Fruit fly (Drosophila melanogaster) whole organism, prepupa: ENCODE results near the gene rdgA.
A peak's percentile ranks its signal among the peaks of the same experiment; 100 is the strongest.

Source experiments
- Blimp-1 ChIP-seq: fragments of 200-800 bp; sonication (Bioruptor generic); optimal IDR thresholded peaks from 3 replicates; lab custom pipeline; 2017; ENCODE audit warnings: missing biosample characterization, missing genetic modification characterization, mild to moderate bottlenecking, moderate library complexity, missing genetic modification reagents
- CG10631 ChIP-seq: fragments of 200-800 bp; sonication (Bioruptor generic); optimal IDR thresholded peaks from 2 replicates; lab custom pipeline; 2016; ENCODE audit warnings: missing biosample characterization, missing genetic modification characterization
- CG10669 ChIP-seq: fragments of 200-800 bp; sonication (Bioruptor generic); optimal IDR thresholded peaks from 3 replicates; lab custom pipeline; 2018; ENCODE audit warnings: missing biosample characterization, mild to moderate bottlenecking, missing genetic modification characterization, moderate library complexity
- CG11294 ChIP-seq: fragments of 200-800 bp; sonication (Bioruptor generic); IDR thresholded peaks from 2 replicates; pipeline ENCODE4 v1.3.6; 2022; ENCODE audit warnings: missing biosample characterization, missing genetic modification characterization
- CG11762 ChIP-seq: fragments of 200-800 bp; sonication (Bioruptor generic); optimal IDR thresholded peaks from 3 replicates; lab custom pipeline; 2016; ENCODE audit warnings: missing biosample characterization, missing genetic modification characterization; ENCODE audit not compliant: insufficient read depth
- CG11902 ChIP-seq: fragments of 200-800 bp; sonication (Bioruptor generic); optimal IDR thresholded peaks from 3 replicates; lab custom pipeline; 2016; ENCODE audit warnings: missing biosample characterization, missing genetic modification characterization
- CG15336 ChIP-seq: fragments of 200-800 bp; sonication (Bioruptor generic); IDR thresholded peaks from 2 replicates; pipeline ENCODE4 v1.3.6; 2022; ENCODE audit warnings: missing biosample characterization, missing genetic modification characterization
- CG1621 ChIP-seq: fragments of 200-800 bp; sonication (Bioruptor generic); optimal IDR thresholded peaks from 3 replicates; lab custom pipeline; 2018; ENCODE audit warnings: missing biosample characterization, mild to moderate bottlenecking, missing genetic modification characterization
- CG16779 ChIP-seq: fragments of 200-800 bp; sonication (Bioruptor generic); optimal IDR thresholded peaks from 3 replicates; lab custom pipeline; 2017; ENCODE audit warnings: missing biosample characterization, mild to moderate bottlenecking, missing genetic modification characterization
- CG31627 ChIP-seq: fragments of 200-800 bp; sonication (Bioruptor generic); optimal IDR thresholded peaks from 3 replicates; lab custom pipeline; 2016; ENCODE audit warnings: missing biosample characterization, missing genetic modification characterization
- CG32006 ChIP-seq: fragments of 200-800 bp; sonication (Bioruptor generic); optimal IDR thresholded peaks from 3 replicates; lab custom pipeline; 2017; ENCODE audit warnings: missing biosample characterization, mild to moderate bottlenecking, missing genetic modification characterization
- CG34406 ChIP-seq: fragments of 200-800 bp; sonication (Bioruptor generic); optimal IDR thresholded peaks from 3 replicates; lab custom pipeline; 2016; ENCODE audit warnings: missing biosample characterization, missing genetic modification characterization
- CG3919 ChIP-seq: fragments of 200-800 bp; sonication (Bioruptor generic); optimal IDR thresholded peaks from 3 replicates; lab custom pipeline; 2016; ENCODE audit warnings: missing biosample characterization, missing genetic modification characterization
- CG6163 ChIP-seq: fragments of 200-800 bp; sonication (Bioruptor generic); IDR thresholded peaks from 3 replicates; pipeline ENCODE4 v1.3.6; 2022; ENCODE audit warnings: missing biosample characterization, missing genetic modification characterization
- CG6276 ChIP-seq: fragments of 200-800 bp; sonication (Bioruptor generic); optimal IDR thresholded peaks from 2 replicates; lab custom pipeline; 2017; ENCODE audit warnings: missing biosample characterization, mild to moderate bottlenecking, missing genetic modification characterization
- CG6792 ChIP-seq: fragments of 200-800 bp; sonication (Bioruptor generic); optimal IDR thresholded peaks from 3 replicates; lab custom pipeline; 2016; ENCODE audit warnings: missing biosample characterization, missing genetic modification characterization
- CG6808 ChIP-seq: fragments of 200-800 bp; sonication (Bioruptor generic); optimal IDR thresholded peaks from 3 replicates; lab custom pipeline; 2017; ENCODE audit warnings: missing biosample characterization, missing genetic modification characterization, mild to moderate bottlenecking, moderate library complexity, missing genetic modification reagents
- CG6854 ChIP-seq: fragments of 200-800 bp; sonication (Bioruptor generic); optimal IDR thresholded peaks from 2 replicates; lab custom pipeline; 2017; ENCODE audit warnings: missing biosample characterization, mild to moderate bottlenecking, missing genetic modification characterization
- CG7368 ChIP-seq: fragments of 200-800 bp; sonication (Bioruptor generic); optimal IDR thresholded peaks from 3 replicates; lab custom pipeline; 2016; ENCODE audit warnings: missing biosample characterization, missing genetic modification characterization
- CG8632 ChIP-seq: fragments of 200-800 bp; sonication (Bioruptor generic); optimal IDR thresholded peaks from 3 replicates; lab custom pipeline; 2016; ENCODE audit warnings: missing biosample characterization, missing genetic modification characterization
- CG9139 ChIP-seq: fragments of 200-800 bp; sonication (Bioruptor generic); optimal IDR thresholded peaks from 3 replicates; lab custom pipeline; 2017; ENCODE audit warnings: missing biosample characterization, mild to moderate bottlenecking, missing genetic modification characterization
- Eip75B ChIP-seq: fragments of 200-800 bp; sonication (Bioruptor generic); optimal IDR thresholded peaks from 3 replicates; lab custom pipeline; 2016; ENCODE audit warnings: missing biosample characterization, missing genetic modification characterization
- Eip78C ChIP-seq: fragments of 200-800 bp; sonication (Bioruptor generic); peaks from one replicate; lab custom pipeline; 2016; ENCODE audit warnings: missing biosample characterization, missing genetic modification characterization
- Eip93F ChIP-seq: fragments of 200-800 bp; sonication (Bioruptor generic); optimal IDR thresholded peaks from 2 replicates; lab custom pipeline; 2016; ENCODE audit warnings: missing biosample characterization, mild to moderate bottlenecking, missing genetic modification characterization
- Ets21C ChIP-seq: fragments of 200-800 bp; sonication (Bioruptor generic); optimal IDR thresholded peaks from 3 replicates; lab custom pipeline; 2016; ENCODE audit warnings: missing biosample characterization, missing genetic modification characterization
- Ets96B ChIP-seq: fragments of 200-800 bp; optimal IDR thresholded peaks from 2 replicates; lab custom pipeline; 2019; ENCODE audit warnings: missing biosample characterization, mild to moderate bottlenecking, missing genetic modification characterization, moderate library complexity
- Gug ChIP-seq: fragments of 200-800 bp; sonication (Bioruptor generic); IDR thresholded peaks from 2 replicates; pipeline ENCODE4 v1.3.6; 2022; ENCODE audit warnings: missing biosample characterization, missing genetic modification characterization
- Hr38 ChIP-seq: sonication (Bioruptor generic); optimal IDR thresholded peaks from 2 replicates; lab custom pipeline; 2016; ENCODE audit warnings: missing biosample characterization, missing genetic modification characterization
- Hr39 ChIP-seq: fragments of 200-800 bp; sonication (Bioruptor generic); optimal IDR thresholded peaks from 2 replicates; lab custom pipeline; 2016; ENCODE audit warnings: missing biosample characterization, missing genetic modification characterization
- Lpt ChIP-seq: fragments of 200-800 bp; sonication (Bioruptor generic); optimal IDR thresholded peaks from 3 replicates; lab custom pipeline; 2016; ENCODE audit warnings: missing biosample characterization, missing genetic modification characterization
- Met ChIP-seq: fragments of 200-800 bp; sonication (Bioruptor generic); optimal IDR thresholded peaks from 3 replicates; lab custom pipeline; 2016; ENCODE audit warnings: missing biosample characterization, missing genetic modification characterization
- OdsH ChIP-seq: fragments of 200-800 bp; sonication (Bioruptor generic); optimal IDR thresholded peaks from 3 replicates; lab custom pipeline; 2016; ENCODE audit warnings: missing biosample characterization, missing genetic modification characterization
- Sox102F ChIP-seq: fragments of 200-800 bp; sonication (Bioruptor generic); optimal IDR thresholded peaks from 2 replicates; lab custom pipeline; 2016; ENCODE audit warnings: missing biosample characterization, mild to moderate bottlenecking, missing genetic modification characterization
- Sox14 ChIP-seq: fragments of 200-800 bp; sonication (Bioruptor generic); optimal IDR thresholded peaks from 3 replicates; lab custom pipeline; 2016; ENCODE audit warnings: missing biosample characterization, missing genetic modification characterization
- Sox15 ChIP-seq: fragments of 200-800 bp; sonication (Bioruptor generic); optimal IDR thresholded peaks from 3 replicates; lab custom pipeline; 2016; ENCODE audit warnings: missing biosample characterization, missing genetic modification characterization
- acj6 ChIP-seq: fragments of 200-800 bp; sonication (Bioruptor generic); optimal IDR thresholded peaks from 3 replicates; lab custom pipeline; 2016; ENCODE audit warnings: missing biosample characterization, missing genetic modification characterization
- cyc ChIP-seq: fragments of 200-800 bp; sonication (Bioruptor generic); optimal IDR thresholded peaks from 3 replicates; lab custom pipeline; 2016; ENCODE audit warnings: missing biosample characterization, missing genetic modification characterization
- dac ChIP-seq: fragments of 200-800 bp; sonication (Bioruptor generic); optimal IDR thresholded peaks from 2 replicates; lab custom pipeline; 2017; ENCODE audit warnings: missing biosample characterization, mild to moderate bottlenecking, missing genetic modification characterization
- dsx ChIP-seq: fragments of 200-800 bp; optimal IDR thresholded peaks from 3 replicates; lab custom pipeline; 2019; ENCODE audit warnings: missing biosample characterization, mild to moderate bottlenecking, missing genetic modification characterization, moderate library complexity; ENCODE audit not compliant: poor library complexity, severe bottlenecking
- eg ChIP-seq: fragments of 200-800 bp; sonication (Bioruptor generic); IDR thresholded peaks from 3 replicates; pipeline ENCODE4 v1.3.6; 2022; ENCODE audit warnings: missing biosample characterization, missing genetic modification characterization
- esn ChIP-seq: fragments of 200-800 bp; sonication (Bioruptor generic); optimal IDR thresholded peaks from 2 replicates; lab custom pipeline; 2016; ENCODE audit warnings: missing biosample characterization, mild to moderate bottlenecking, missing genetic modification characterization, moderate library complexity
- fd85E ChIP-seq: fragments of 200-800 bp; sonication (Bioruptor generic); optimal IDR thresholded peaks from 3 replicates; lab custom pipeline; 2016; ENCODE audit warnings: missing biosample characterization, missing genetic modification characterization
- fkh ChIP-seq: fragments of 200-800 bp; sonication (Bioruptor generic); optimal IDR thresholded peaks from 3 replicates; lab custom pipeline; 2017; ENCODE audit warnings: missing biosample characterization, mild to moderate bottlenecking, missing genetic modification characterization, moderate library complexity
- lz ChIP-seq: fragments of 200-800 bp; sonication (Bioruptor generic); optimal IDR thresholded peaks from 3 replicates; lab custom pipeline; 2016; ENCODE audit warnings: missing biosample characterization, missing genetic modification characterization
- net ChIP-seq: fragments of 200-800 bp; sonication (Bioruptor generic); optimal IDR thresholded peaks from 3 replicates; lab custom pipeline; 2016; ENCODE audit warnings: missing biosample characterization, missing genetic modification characterization
- pdm3 ChIP-seq: fragments of 200-800 bp; sonication (Bioruptor generic); optimal IDR thresholded peaks from 3 replicates; lab custom pipeline; 2016; ENCODE audit warnings: missing biosample characterization, missing genetic modification characterization
- salr ChIP-seq, 2 experiments: fragments of 200-800 bp; sonication (Bioruptor generic); optimal IDR thresholded peaks; 3 replicates each; lab custom pipeline; 2016 to 2018; ENCODE audit warnings: missing biosample characterization in 2 of 2, missing genetic modification characterization in 2 of 2, mild to moderate bottlenecking in 1 of 2
- spab ChIP-seq: fragments of 200-800 bp; sonication (Bioruptor generic); optimal IDR thresholded peaks from 2 replicates; lab custom pipeline; 2017; ENCODE audit warnings: missing biosample characterization, mild to moderate bottlenecking, missing genetic modification characterization, missing genetic modification reagents
- ss ChIP-seq, 2 experiments: fragments of 200-800 bp; sonication (Bioruptor generic); optimal IDR thresholded peaks; 2 replicates in 1 of 2; 3 replicates in 1 of 2; lab custom pipeline; 2017 to 2018; ENCODE audit warnings: mild to moderate bottlenecking in 2 of 2, missing biosample characterization in 2 of 2, missing genetic modification characterization in 2 of 2, moderate library complexity in 1 of 2
- svp ChIP-seq: fragments of 200-800 bp; sonication (Bioruptor generic); peaks from one replicate; lab custom pipeline; 2016; ENCODE audit warnings: missing biosample characterization, missing genetic modification characterization
- topi ChIP-seq: fragments of 200-800 bp; sonication (Bioruptor generic); optimal IDR thresholded peaks from 3 replicates; lab custom pipeline; 2016; ENCODE audit warnings: missing biosample characterization, missing genetic modification characterization
- vri ChIP-seq: fragments of 200-800 bp; sonication (Bioruptor generic); optimal IDR thresholded peaks from 3 replicates; lab custom pipeline; 2016; ENCODE audit warnings: missing biosample characterization, mild to moderate bottlenecking, missing genetic modification characterization

The rdgA gene

DNA sequence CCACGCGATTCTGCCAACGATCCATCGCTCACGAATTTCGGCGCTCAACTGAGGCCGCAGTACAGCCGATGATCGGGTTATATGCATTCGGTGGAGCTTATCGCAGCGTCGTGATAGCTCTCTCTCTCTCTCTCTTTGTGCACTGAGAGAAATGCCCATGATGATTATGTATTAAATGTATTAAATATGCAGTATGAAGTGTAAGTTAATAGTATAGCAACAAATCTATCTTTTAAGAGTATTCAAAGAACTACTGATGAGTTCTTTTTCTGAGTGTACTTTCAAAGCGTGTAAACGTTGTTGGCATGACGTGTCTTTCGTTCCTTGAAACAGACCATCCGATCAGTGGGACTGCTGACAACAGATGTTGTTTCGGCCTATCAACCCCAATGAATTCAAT lies 67.3 kb downstream of the rdgA start, which contains the start of gene CG10962:
TSS of gene CG10962 (minus strand) at position 53 of the 400 bp plus-strand sequence.
- TF ChIP-seq pdm3 (GFP tag; lab: Kevin White, UChicago) = peak; percentile 80
- TF ChIP-seq CG6163 (GFP tag; lab: Robert Waterston, UW) = peak; percentile 92
- peak; percentile 73 for TF ChIP-seq Blimp-1 (GFP tag; lab: Kevin White, UChicago)
- TF ChIP-seq lz = peak; percentile 89
- TF ChIP-seq Ets96B (tag; lab: Kevin White, UChicago) = peak; percentile 58
- TF ChIP-seq dac (GFP tag; lab: Kevin White, UChicago) = no peak
- peak; percentile 55 for TF ChIP-seq spab (GFP tag; lab: Kevin White, UChicago)
- peak; percentile 51 for TF ChIP-seq CG6808 (GFP tag; lab: Kevin White, UChicago)
- peak; percentile 60 for TF ChIP-seq CG1621
- peak; percentile 87 for TF ChIP-seq Eip75B
- peak; percentile 99 for TF ChIP-seq svp
- TF ChIP-seq CG31627 (GFP tag; lab: Kevin White, UChicago) = peak; percentile 91
- TF ChIP-seq Lpt = peak; percentile 33
- peak; percentile 68 for TF ChIP-seq CG10631 (GFP tag; lab: Kevin White, UChicago)
- peak; percentile 89 for TF ChIP-seq cyc (GFP tag; lab: Kevin White, UChicago)
- TF ChIP-seq fd85E (GFP tag; lab: Kevin White, UChicago) = peak; percentile 45
- TF ChIP-seq CG7368 (GFP tag; lab: Kevin White, UChicago) = peak; percentile 77
- peak; percentile 76 for TF ChIP-seq OdsH (GFP tag; lab: Kevin White, UChicago)
- peak; percentile 49 for TF ChIP-seq CG16779
- TF ChIP-seq acj6 (GFP tag; lab: Kevin White, UChicago) = peak; percentile 76
- peak; percentile 42 to 84 for TF ChIP-seq ss (GFP tag; optimal IDR thresholded peaks at IDR 0.05; lab: Kevin White, UChicago)
- peak; percentile 57 for TF ChIP-seq CG11294 (GFP tag; lab: Robert Waterston, UW)
- TF ChIP-seq CG15336 = peak; percentile 70
- TF ChIP-seq CG32006 (GFP tag; lab: Kevin White, UChicago) = peak; percentile 63
- peak; percentile 26 for TF ChIP-seq CG6276
- peak; percentile 78 for TF ChIP-seq Ets21C (GFP tag; lab: Kevin White, UChicago)
- TF ChIP-seq eg (GFP tag; lab: Robert Waterston, UW) = peak; percentile 69
- TF ChIP-seq Met = peak; percentile 91
- peak in 1 of 2 experiments; percentile 47 for TF ChIP-seq salr (GFP tag; optimal IDR thresholded peaks at IDR 0.05; lab: Kevin White, UChicago)
- TF ChIP-seq CG8632 (GFP tag; lab: Kevin White, UChicago) = peak; percentile 73
- TF ChIP-seq Sox15 (GFP tag; lab: Kevin White, UChicago) = peak; percentile 69
- peak; percentile 87 for TF ChIP-seq Hr39 (GFP tag; lab: Kevin White, UChicago)
- TF ChIP-seq Sox102F = peak; percentile 88
- peak; percentile 53 for TF ChIP-seq CG11762
- TF ChIP-seq CG9139 (GFP tag; lab: Kevin White, UChicago) = peak; percentile 40
- peak; percentile 84 for TF ChIP-seq CG6792 (GFP tag; lab: Kevin White, UChicago)
- peak; percentile 71 for TF ChIP-seq net (GFP tag; lab: Kevin White, UChicago)
- TF ChIP-seq fkh (GFP tag; lab: Kevin White, UChicago) = no peak
- no peak for TF ChIP-seq Hr38
- TF ChIP-seq CG3919 (GFP tag; lab: Kevin White, UChicago) = peak; percentile 76
- peak; percentile 86 for TF ChIP-seq Sox14 (GFP tag; lab: Kevin White, UChicago)
- peak; percentile 77 for TF ChIP-seq dsx (GFP tag; lab: Kevin White, UChicago)
- peak; percentile 74 for TF ChIP-seq CG10669 (GFP tag; lab: Kevin White, UChicago)
- TF ChIP-seq CG6854 = peak; percentile 45
- peak; percentile 73 for TF ChIP-seq CG11902 (GFP tag; lab: Kevin White, UChicago)
- peak; percentile 79 for TF ChIP-seq CG34406 (GFP tag; lab: Kevin White, UChicago)
- peak; percentile 91 for TF ChIP-seq topi (GFP tag; lab: Kevin White, UChicago)
- TF ChIP-seq Eip93F (GFP tag; lab: Kevin White, UChicago) = peak; percentile 76
- peak; percentile 86 for TF ChIP-seq vri
- TF ChIP-seq Eip78C (GFP tag; lab: Kevin White, UChicago) = peak; percentile 97
- TF ChIP-seq esn (GFP tag; lab: Kevin White, UChicago) = peak; percentile 92
- peak; percentile 60 for TF ChIP-seq Gug (GFP tag; lab: Robert Waterston, UW)
